Worm (Caenorhabditis elegans) whole organism, late embryonic: ENCODE data around the gene C26D10.3.

ENCODE experiments used
- ceh-9 ChIP-seq: sonication (generic microtip); optimal IDR thresholded peaks from 2 replicates; lab custom pipeline; 2016; ENCODE audit warnings: mild to moderate bottlenecking, missing genetic modification characterization, inconsistent platforms, missing compliant biosample characterization
- eyg-1 ChIP-seq: sonication (generic microtip); optimal IDR thresholded peaks from 2 replicates; lab custom pipeline; 2016; ENCODE audit warnings: missing genotype, missing genetic modification characterization, missing compliant biosample characterization
- fax-1 ChIP-seq: sonication (generic microtip); optimal IDR thresholded peaks from 2 replicates; lab custom pipeline; 2016; ENCODE audit warnings: missing genotype, missing genetic modification characterization, missing compliant biosample characterization
- nhr-11 ChIP-seq: fragments of 150-350 bp; optimal IDR thresholded peaks from 2 replicates; lab custom pipeline; 2014; ENCODE audit warnings: missing biosample characterization, missing genetic modification characterization
- pat-9 ChIP-seq: fragments of 200-800 bp; sonication (Bioruptor generic); optimal IDR thresholded peaks from 2 replicates; lab custom pipeline; 2018; ENCODE audit warnings: mild to moderate bottlenecking, missing genetic modification characterization, moderate library complexity, missing compliant biosample characterization
- unc-3 ChIP-seq, 2 experiments: fragments of 200-800 bp in 1 of 2; sonication (Bioruptor generic) in 1 of 2; sonication (generic microtip) in 1 of 2; conservative IDR thresholded peaks in 1 of 2; optimal IDR thresholded peaks in 1 of 2; 2 replicates each; pipeline versions ENCODE4 v1.3.6 to Lab custom; 2016 to 2022; ENCODE audit warnings: missing compliant biosample characterization in 2 of 2, missing genetic modification characterization in 2 of 2, missing genetic modification reagents in 1 of 2

DNA sequence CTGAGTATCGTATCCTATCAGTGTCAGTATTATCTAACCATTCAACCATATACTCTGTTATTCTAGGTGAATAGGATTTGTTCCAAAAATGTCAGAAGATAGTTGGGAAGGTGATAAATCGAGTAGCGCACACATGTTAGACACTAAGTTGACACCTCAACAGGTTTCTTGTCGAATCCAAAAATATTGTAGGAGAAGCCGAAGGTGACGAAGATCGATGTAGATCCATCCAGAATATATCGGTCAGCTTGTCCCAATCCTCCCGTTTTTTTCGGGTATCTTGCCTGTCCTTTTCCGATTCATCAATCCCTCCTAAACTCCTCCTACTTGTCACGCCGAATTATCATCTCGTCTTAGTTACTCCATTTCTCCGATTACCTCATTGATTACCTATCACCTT, 20.4 kb downstream of the C26D10.3 start:
- TF ChIP-seq unc-3 (GFP tag; conservative IDR thresholded peaks at IDR 0.05; lab: Robert Waterston, UW) (no peak), unc-3 (tag; optimal IDR thresholded peaks at IDR 0.05; lab: Kevin White, UChicago) (no peak), ceh-9 (tag; lab: Kevin White, UChicago) (no peak), pat-9 (tag; lab: Kevin White, UChicago) (no peak), fax-1 (tag; lab: Kevin White, UChicago) (no peak), nhr-11 (no peak), eyg-1 (tag; lab: Kevin White, UChicago) (no peak)
